Fruit fly (Drosophila melanogaster) whole organism, embryonic: ENCODE data around the gene Nct.

ENCODE experiments used
- B-H2 ChIP-seq: fragments of 200-800 bp; sonication (Bioruptor generic); optimal IDR thresholded peaks from 2 replicates; lab custom pipeline; 2018; ENCODE audit warnings: missing biosample characterization, mild to moderate bottlenecking, missing genetic modification characterization
- Blimp-1 ChIP-seq: fragments of 200-800 bp; sonication (Bioruptor generic); optimal IDR thresholded peaks from 3 replicates; lab custom pipeline; 2018; ENCODE audit warnings: missing biosample characterization, missing genetic modification characterization, mild to moderate bottlenecking, moderate library complexity, missing genetic modification reagents
- CG10565 ChIP-seq: fragments of 200-800 bp; sonication (Bioruptor generic); optimal IDR thresholded peaks from 3 replicates; lab custom pipeline; 2016; ENCODE audit warnings: missing biosample characterization, mild to moderate bottlenecking, missing genetic modification characterization
- CG15269 ChIP-seq: fragments of 200-800 bp; sonication (Bioruptor generic); optimal IDR thresholded peaks from 2 replicates; lab custom pipeline; 2018; ENCODE audit warnings: missing biosample characterization, mild to moderate bottlenecking, missing genetic modification characterization, moderate library complexity
- CG17186 ChIP-seq: fragments of 200-800 bp; sonication (Bioruptor generic); optimal IDR thresholded peaks from 3 replicates; lab custom pipeline; 2017; ENCODE audit warnings: missing biosample characterization, missing genetic modification reagents, missing genetic modification characterization
- CG17385 ChIP-seq: fragments of 200-800 bp; sonication (Bioruptor generic); optimal IDR thresholded peaks from 3 replicates; lab custom pipeline; 2018; ENCODE audit warnings: missing biosample characterization, mild to moderate bottlenecking, missing genetic modification characterization
- CG1832 ChIP-seq: fragments of 200-800 bp; sonication (Bioruptor generic); optimal IDR thresholded peaks from 2 replicates; lab custom pipeline; 2017; ENCODE audit warnings: missing biosample characterization, mild to moderate bottlenecking, missing genetic modification characterization, inconsistent platforms
- CG31224 ChIP-seq: fragments of 200-800 bp; sonication (Bioruptor generic); IDR thresholded peaks from 2 replicates; pipeline ENCODE4 v1.3.6; 2022; ENCODE audit warnings: missing biosample characterization, missing genetic modification characterization
- CG3163 ChIP-seq: fragments of 200-800 bp; sonication (Bioruptor generic); optimal IDR thresholded peaks from 3 replicates; lab custom pipeline; 2016; ENCODE audit warnings: missing biosample characterization, missing genetic modification characterization
- CG4404 ChIP-seq: fragments of 200-800 bp; sonication (Bioruptor generic); IDR thresholded peaks from 2 replicates; pipeline ENCODE4 v1.3.6; 2022; ENCODE audit warnings: missing biosample characterization, missing genetic modification characterization
- CG4730 ChIP-seq: fragments of 200-800 bp; sonication (Bioruptor generic); IDR thresholded peaks from 2 replicates; pipeline ENCODE4 v1.3.6; 2022; ENCODE audit warnings: missing biosample characterization, missing genetic modification characterization
- CG6854 ChIP-seq: fragments of 200-800 bp; sonication (Bioruptor generic); optimal IDR thresholded peaks from 3 replicates; lab custom pipeline; 2017; ENCODE audit warnings: missing biosample characterization, mild to moderate bottlenecking, missing genetic modification characterization
- CG7556 ChIP-seq: fragments of 200-800 bp; sonication (Bioruptor generic); optimal IDR thresholded peaks from 2 replicates; lab custom pipeline; 2017; ENCODE audit warnings: missing biosample characterization, mild to moderate bottlenecking, missing genetic modification characterization
- CG7987 ChIP-seq: fragments of 200-800 bp; sonication (Bioruptor generic); optimal IDR thresholded peaks from 2 replicates; lab custom pipeline; 2018; ENCODE audit warnings: missing biosample characterization, mild to moderate bottlenecking, missing genetic modification characterization, moderate library complexity
- CG8478 ChIP-seq: fragments of >200 bp; optimal IDR thresholded peaks from 2 replicates; lab custom pipeline; 2018
- CG8944 ChIP-seq: fragments of 200-800 bp; sonication (Bioruptor generic); optimal IDR thresholded peaks from 3 replicates; lab custom pipeline; 2016; ENCODE audit warnings: missing biosample characterization, missing genetic modification characterization
- CG9437 ChIP-seq: fragments of 200-800 bp; sonication (Bioruptor generic); optimal IDR thresholded peaks from 2 replicates; lab custom pipeline; 2018; ENCODE audit warnings: missing biosample characterization, mild to moderate bottlenecking, missing genetic modification characterization
- D19A ChIP-seq: fragments of 200-800 bp; optimal IDR thresholded peaks from 3 replicates; lab custom pipeline; 2019; ENCODE audit warnings: missing biosample characterization, mild to moderate bottlenecking, missing genetic modification characterization, moderate library complexity
- Dad ChIP-seq: fragments of 200-800 bp; sonication (Bioruptor generic); optimal IDR thresholded peaks from 3 replicates; lab custom pipeline; 2016; ENCODE audit warnings: missing biosample characterization, missing genetic modification characterization
- Dek ChIP-seq: fragments of 200-800 bp; sonication (Bioruptor generic); optimal IDR thresholded peaks from 3 replicates; lab custom pipeline; 2019; ENCODE audit warnings: missing biosample characterization, mild to moderate bottlenecking, missing genetic modification characterization, moderate library complexity
- Dfd ChIP-seq, 2 experiments: fragments of >200 bp; optimal IDR thresholded peaks; 2 replicates each; lab custom pipeline; 2017; ENCODE audit warnings: missing biosample characterization in 2 of 2, missing genetic modification characterization in 2 of 2
- Dp ChIP-seq: fragments of 200-800 bp; sonication (Bioruptor generic); optimal IDR thresholded peaks from 2 replicates; lab custom pipeline; 2018; ENCODE audit warnings: missing biosample characterization, mild to moderate bottlenecking, missing genetic modification characterization, moderate library complexity
- H2.0 ChIP-seq: fragments of 200-800 bp; sonication (Bioruptor generic); IDR thresholded peaks from 2 replicates; pipeline ENCODE4 v1.3.6; 2022; ENCODE audit warnings: missing biosample characterization, missing genetic modification characterization
- HLHmδ ChIP-seq: fragments of 200-800 bp; sonication (Bioruptor generic); optimal IDR thresholded peaks from 2 replicates; lab custom pipeline; 2018; ENCODE audit warnings: missing biosample characterization, mild to moderate bottlenecking, missing genetic modification characterization, moderate library complexity
- Hr51 ChIP-seq, 2 experiments: fragments of 200-800 bp; sonication (Bioruptor generic); optimal IDR thresholded peaks; 2 replicates in 1 of 2; 3 replicates in 1 of 2; lab custom pipeline; 2016 to 2018; ENCODE audit warnings: missing biosample characterization in 2 of 2, missing genetic modification characterization in 2 of 2, mild to moderate bottlenecking in 1 of 2, moderate library complexity in 1 of 2
- MESR4 ChIP-seq: fragments of 200-800 bp; sonication (Bioruptor generic); optimal IDR thresholded peaks from 2 replicates; lab custom pipeline; 2018; ENCODE audit warnings: missing biosample characterization, mild to moderate bottlenecking, missing genetic modification characterization, moderate library complexity
- Max ChIP-seq: fragments of 200-800 bp; sonication (Bioruptor generic); optimal IDR thresholded peaks from 2 replicates; lab custom pipeline; 2016; ENCODE audit warnings: missing biosample characterization, mild to moderate bottlenecking, missing genetic modification characterization
- Sox102F ChIP-seq: fragments of 200-800 bp; sonication (Bioruptor generic); optimal IDR thresholded peaks from 2 replicates; lab custom pipeline; 2018; ENCODE audit warnings: missing biosample characterization, mild to moderate bottlenecking, missing genetic modification characterization, moderate library complexity
- TFAM ChIP-seq: fragments of 200-800 bp; sonication (Bioruptor generic); optimal IDR thresholded peaks from 2 replicates; lab custom pipeline; 2017; ENCODE audit warnings: missing biosample characterization, missing genetic modification characterization, inconsistent platforms
- bigmax ChIP-seq: fragments of 200-800 bp; sonication (Bioruptor generic); optimal IDR thresholded peaks from 2 replicates; lab custom pipeline; 2018; ENCODE audit warnings: missing biosample characterization, mild to moderate bottlenecking, missing genetic modification characterization
- caup ChIP-seq: fragments of 200-800 bp; sonication (Bioruptor generic); optimal IDR thresholded peaks from 3 replicates; lab custom pipeline; 2017; ENCODE audit warnings: missing biosample characterization, mild to moderate bottlenecking, missing genetic modification characterization, moderate library complexity; ENCODE audit not compliant: severe bottlenecking
- corto ChIP-seq: fragments of 200-800 bp; sonication (Bioruptor generic); optimal IDR thresholded peaks from 2 replicates; lab custom pipeline; 2016; ENCODE audit warnings: missing biosample characterization, mild to moderate bottlenecking, missing genetic modification characterization, moderate library complexity
- cwo ChIP-seq: fragments of 200-800 bp; sonication (Bioruptor generic); optimal IDR thresholded peaks from 3 replicates; lab custom pipeline; 2017; ENCODE audit warnings: missing biosample characterization, missing genetic modification characterization, mild to moderate bottlenecking, moderate library complexity, missing genetic modification reagents
- dimm ChIP-seq: fragments of 200-800 bp; sonication (Bioruptor generic); IDR thresholded peaks from 2 replicates; pipeline ENCODE4 v1.3.6; 2022; ENCODE audit warnings: missing biosample characterization, missing genetic modification characterization
- disco-r ChIP-seq: fragments of 200-800 bp; sonication (Bioruptor generic); optimal IDR thresholded peaks from 2 replicates; lab custom pipeline; 2016; ENCODE audit warnings: missing biosample characterization, missing genetic modification characterization
- dm ChIP-seq: fragments of 200-800 bp; sonication (Bioruptor generic); optimal IDR thresholded peaks from 3 replicates; lab custom pipeline; 2016; ENCODE audit warnings: missing biosample characterization, missing genetic modification characterization
- dysf ChIP-seq: fragments of 200-800 bp; sonication (Bioruptor generic); IDR thresholded peaks from 3 replicates; pipeline ENCODE4 v1.3.6; 2022; ENCODE audit warnings: missing biosample characterization, missing genetic modification characterization
- exex ChIP-seq: fragments of 200-800 bp; sonication (Bioruptor generic); optimal IDR thresholded peaks from 4 replicates; lab custom pipeline; 2018; ENCODE audit warnings: missing biosample characterization, mild to moderate bottlenecking, missing genetic modification characterization, moderate library complexity
- ham ChIP-seq: fragments of 200-800 bp; sonication (Bioruptor generic); IDR thresholded peaks from 2 replicates; pipeline ENCODE4 v1.3.6; 2022; ENCODE audit warnings: missing biosample characterization, missing genetic modification characterization
- kni ChIP-seq: fragments of 200-800 bp; sonication (Bioruptor generic); optimal IDR thresholded peaks from 3 replicates; lab custom pipeline; 2017; ENCODE audit warnings: mild to moderate bottlenecking, missing biosample characterization, missing genetic modification reagents, missing genetic modification characterization
- lov ChIP-seq, 2 experiments: fragments of 200-800 bp in 1 of 2; fragments of >200 bp in 1 of 2; sonication (Bioruptor generic) in 1 of 2; IDR thresholded peaks in 1 of 2; optimal IDR thresholded peaks in 1 of 2; 2 replicates in 1 of 2; 3 replicates in 1 of 2; pipeline versions ENCODE4 v1.3.6 to Lab custom; 2017 to 2022; ENCODE audit warnings: missing biosample characterization in 1 of 2, missing genetic modification characterization in 1 of 2
- peb ChIP-seq: fragments of 200-800 bp; sonication (Bioruptor generic); IDR thresholded peaks from 2 replicates; pipeline ENCODE4 v1.3.6; 2022; ENCODE audit warnings: missing biosample characterization, missing genetic modification characterization
- pnt ChIP-seq: fragments of 200-800 bp; sonication (Bioruptor generic); optimal IDR thresholded peaks from 3 replicates; lab custom pipeline; 2016; ENCODE audit warnings: missing biosample characterization, missing genetic modification characterization
- ranshi ChIP-seq: fragments of 200-800 bp; sonication (Bioruptor generic); IDR thresholded peaks from 2 replicates; pipeline ENCODE4 v1.3.6; 2022; ENCODE audit warnings: missing biosample characterization, missing genetic modification characterization
- row ChIP-seq: fragments of 200-800 bp; sonication (Bioruptor generic); IDR thresholded peaks from 3 replicates; pipeline ENCODE4 v1.3.6; 2022; ENCODE audit warnings: missing biosample characterization, missing genetic modification characterization
- seq ChIP-seq: fragments of 200-800 bp; sonication (Bioruptor generic); IDR thresholded peaks from 2 replicates; pipeline ENCODE4 v1.3.6; 2022; ENCODE audit warnings: missing biosample characterization, missing genetic modification characterization
- sim ChIP-seq: fragments of 200-800 bp; sonication (Bioruptor generic); IDR thresholded peaks from 2 replicates; pipeline ENCODE4 v1.3.6; 2022; ENCODE audit warnings: missing biosample characterization, missing genetic modification characterization
- stc ChIP-seq: fragments of 200-800 bp; sonication (Bioruptor generic); IDR thresholded peaks from 2 replicates; pipeline ENCODE4 v1.3.6; 2022; ENCODE audit warnings: missing biosample characterization, missing genetic modification characterization
- tx ChIP-seq: fragments of 200-800 bp; sonication (Bioruptor generic); optimal IDR thresholded peaks from 2 replicates; lab custom pipeline; 2016; ENCODE audit warnings: missing biosample characterization, missing genetic modification characterization

Gene Nct

DNA sequence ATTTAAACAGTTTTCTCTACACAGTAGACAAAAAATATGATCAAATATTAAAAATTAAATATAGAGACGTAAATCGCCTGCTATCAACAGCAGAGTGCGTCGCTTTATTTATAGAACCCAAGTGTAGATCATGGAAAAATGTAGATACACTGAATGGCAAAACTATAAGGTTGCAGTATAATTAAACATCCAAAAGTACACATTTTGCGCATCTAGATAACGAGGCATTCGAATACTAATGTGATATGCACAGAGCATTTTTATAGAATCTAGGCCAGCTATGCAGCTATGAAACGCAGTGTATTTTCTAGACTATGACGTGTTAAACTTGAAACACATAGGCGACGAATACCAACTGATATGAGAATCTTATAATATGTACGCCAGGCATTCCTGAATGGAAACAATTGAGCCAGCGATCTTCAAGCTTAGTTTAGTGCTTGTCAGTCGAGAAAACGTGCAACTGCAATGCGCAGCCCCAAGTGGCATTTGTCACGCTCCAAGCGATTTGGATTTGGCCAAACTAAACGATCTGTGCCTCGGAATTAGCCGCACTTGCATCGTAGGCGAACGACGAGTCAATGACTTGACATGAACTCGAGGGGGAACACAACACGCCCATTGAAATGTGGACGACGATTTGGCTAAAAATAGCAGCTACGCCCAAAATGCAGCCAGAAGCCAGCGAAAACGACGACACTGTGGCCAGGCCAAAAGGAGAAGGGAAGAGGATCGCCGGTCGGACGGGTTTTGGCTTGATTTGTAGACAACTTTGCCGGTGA is 40.4 kb upstream of the Nct start (continued):
- TF ChIP-seq CG15269 (tag; lab: Kevin White, UChicago), result peak; percentile 95
- TF ChIP-seq ranshi (GFP tag; lab: Robert Waterston, UW), result peak; percentile 90
- peak; percentile 17 for TF ChIP-seq bigmax (GFP tag; lab: Kevin White, UChicago)
- TF ChIP-seq ham (GFP tag; lab: Robert Waterston, UW), result no peak
- peak; percentile 82 for TF ChIP-seq CG7987 (GFP tag; lab: Kevin White, UChicago)
- peak; percentile 80 for TF ChIP-seq CG7556 (GFP tag; lab: Kevin White, UChicago)
- TF ChIP-seq dysf (GFP tag; lab: Robert Waterston, UW), result peak; percentile 93
- TF ChIP-seq D19A (tag; lab: Kevin White, UChicago), result peak; percentile 83
- peak; percentile 61 for TF ChIP-seq CG4404 (GFP tag; lab: Robert Waterston, UW)
- TF ChIP-seq row (GFP tag; lab: Robert Waterston, UW), result peak; percentile 93
- TF ChIP-seq tx (GFP tag; lab: Kevin White, UChicago), result peak; percentile 88
- peak; percentile 75 for TF ChIP-seq peb (GFP tag; lab: Robert Waterston, UW)
- peak; percentile 41 for TF ChIP-seq TFAM
- TF ChIP-seq seq (GFP tag; lab: Robert Waterston, UW), result peak; percentile 92
- TF ChIP-seq CG10565 (GFP tag; lab: Kevin White, UChicago), result peak; percentile 44
- peak; percentile 71 for TF ChIP-seq dm
- peak; percentile 76 for TF ChIP-seq CG9437 (GFP tag; lab: Kevin White, UChicago)
- no peak for TF ChIP-seq Dfd (GFP tag; optimal IDR thresholded peaks at IDR 0.05; lab: Kevin White, UChicago)
- peak; percentile 80 for TF ChIP-seq B-H2 (GFP tag; lab: Kevin White, UChicago)
- peak; percentile 88 for TF ChIP-seq H2.0 (GFP tag; lab: Robert Waterston, UW)
- TF ChIP-seq stc (GFP tag; lab: Robert Waterston, UW), result peak; percentile 85
- TF ChIP-seq Dp (GFP tag; lab: Kevin White, UChicago), result peak; percentile 2
- peak; percentile 78 for TF ChIP-seq CG31224
- TF ChIP-seq CG4730, result peak; percentile 85
- peak; percentile 89 for TF ChIP-seq CG17385
- TF ChIP-seq disco-r (GFP tag; lab: Kevin White, UChicago), result peak; percentile 54
- peak; percentile 77 for TF ChIP-seq CG6854 (GFP tag; lab: Kevin White, UChicago)
- peak; percentile 67 for TF ChIP-seq dimm (GFP tag; lab: Robert Waterston, UW)
- no peak for TF ChIP-seq CG8478 (lab: Kevin White, UChicago)
- TF ChIP-seq caup (GFP tag; lab: Kevin White, UChicago), result peak; percentile 90
- no peak for TF ChIP-seq HLHmδ
- TF ChIP-seq, all 482 proteins: peak for 401

DNA sequence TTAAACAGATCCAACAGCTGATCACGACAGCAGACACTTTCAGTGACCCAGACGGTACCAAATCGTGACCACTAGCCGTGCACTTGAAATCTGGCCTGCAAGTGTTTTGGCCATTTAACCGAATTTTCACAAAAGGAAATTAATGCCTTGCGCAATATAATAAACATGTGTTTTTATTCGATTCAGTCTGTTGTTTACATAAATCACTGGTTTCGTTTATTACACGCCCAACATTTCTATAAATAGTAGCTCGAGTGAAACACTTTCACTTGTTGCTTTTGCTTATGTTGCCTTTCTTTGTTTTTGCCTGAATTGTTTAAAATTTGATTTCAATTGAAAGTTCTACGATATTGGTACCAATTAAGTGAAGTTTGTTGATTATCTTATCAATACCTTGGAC is 39.0 kb upstream of the Nct start:
- no peak for TF ChIP-seq corto (GFP tag; lab: Kevin White, UChicago)
- TF ChIP-seq CG8944, result no peak
- no peak for TF ChIP-seq pnt (GFP tag; lab: Kevin White, UChicago)
- TF ChIP-seq Hr51 (GFP tag; optimal IDR thresholded peaks at IDR 0.05; lab: Kevin White, UChicago), result no peak
- peak; percentile 63 for TF ChIP-seq kni (GFP tag; lab: Kevin White, UChicago)
- TF ChIP-seq lov (optimal IDR thresholded peaks at IDR 0.05; lab: Kevin White, UChicago), result no peak
- no peak for TF ChIP-seq lov (GFP tag; IDR thresholded peaks at IDR 0.05; lab: Robert Waterston, UW)
- TF ChIP-seq Sox102F, result no peak
- TF ChIP-seq Max (GFP tag; lab: Kevin White, UChicago), result no peak
- TF ChIP-seq CG17186, result no peak
- TF ChIP-seq TFAM, result no peak
- no peak for TF ChIP-seq CG1832 (GFP tag; lab: Kevin White, UChicago)
- TF ChIP-seq cwo (GFP tag; lab: Kevin White, UChicago), result no peak
- peak; percentile 70 for TF ChIP-seq Blimp-1
- peak; percentile 37 for TF ChIP-seq exex
- no peak for TF ChIP-seq Dad
- TF ChIP-seq sim (GFP tag; lab: Robert Waterston, UW), result no peak
- no peak for TF ChIP-seq MESR4
- no peak for TF ChIP-seq CG3163 (GFP tag; lab: Kevin White, UChicago)
- TF ChIP-seq Dek, result no peak
